Fruit fly (Drosophila melanogaster) whole organism, embryonic: ENCODE measurements around the gene CG13386.

Experiments
- Aef1 ChIP-seq: fragments of 200-800 bp; sonication (Bioruptor generic); IDR thresholded peaks from 3 replicates; pipeline ENCODE4 v1.3.6; 2022; ENCODE audit warnings: missing biosample characterization, missing genetic modification characterization
- Atf6 ChIP-seq: fragments of 200-800 bp; sonication (Bioruptor generic); IDR thresholded peaks from 2 replicates; pipeline ENCODE4 v1.3.6; 2022; ENCODE audit warnings: missing biosample characterization, missing genetic modification characterization
- Blimp-1 ChIP-seq: fragments of 200-800 bp; sonication (Bioruptor generic); optimal IDR thresholded peaks from 3 replicates; lab custom pipeline; 2018; ENCODE audit warnings: missing biosample characterization, missing genetic modification characterization, mild to moderate bottlenecking, moderate library complexity, missing genetic modification reagents
- CG10274 ChIP-seq: fragments of 200-800 bp; sonication (Bioruptor generic); optimal IDR thresholded peaks from 3 replicates; lab custom pipeline; 2017; ENCODE audit warnings: missing biosample characterization, mild to moderate bottlenecking, missing genetic modification characterization
- CG10321 ChIP-seq: fragments of 200-800 bp; sonication (Bioruptor generic); IDR thresholded peaks from 2 replicates; pipeline ENCODE4 v1.3.6; 2022; ENCODE audit warnings: missing biosample characterization, missing genetic modification characterization
- CG10366 ChIP-seq: fragments of 200-800 bp; sonication (Bioruptor generic); IDR thresholded peaks from 2 replicates; pipeline ENCODE4 v1.3.6; 2022; ENCODE audit warnings: missing biosample characterization, missing genetic modification characterization
- CG10462 ChIP-seq: fragments of 200-800 bp; sonication (Bioruptor generic); optimal IDR thresholded peaks from 2 replicates; lab custom pipeline; 2016; ENCODE audit warnings: missing biosample characterization, missing genetic modification characterization
- CG11093 ChIP-seq: fragments of 200-800 bp; sonication (Bioruptor generic); IDR thresholded peaks from 3 replicates; pipeline ENCODE4 v1.3.6; 2022; ENCODE audit warnings: missing biosample characterization, missing genetic modification characterization
- CG11504 ChIP-seq: fragments of 200-800 bp; sonication (Bioruptor generic); optimal IDR thresholded peaks from 3 replicates; lab custom pipeline; 2019; ENCODE audit warnings: missing biosample characterization, mild to moderate bottlenecking, missing genetic modification characterization, moderate library complexity
- CG12744 ChIP-seq: fragments of 200-800 bp; sonication (Bioruptor generic); optimal IDR thresholded peaks from 2 replicates; lab custom pipeline; 2016; ENCODE audit warnings: missing biosample characterization, missing genetic modification characterization
- CG13123 ChIP-seq: fragments of 200-800 bp; sonication (Bioruptor generic); optimal IDR thresholded peaks from 2 replicates; lab custom pipeline; 2016; ENCODE audit warnings: missing biosample characterization, missing genetic modification characterization
- CG15269 ChIP-seq: fragments of 200-800 bp; sonication (Bioruptor generic); optimal IDR thresholded peaks from 2 replicates; lab custom pipeline; 2018; ENCODE audit warnings: missing biosample characterization, mild to moderate bottlenecking, missing genetic modification characterization, moderate library complexity
- CG1529 ChIP-seq: fragments of 200-800 bp; sonication (Bioruptor generic); optimal IDR thresholded peaks from 3 replicates; lab custom pipeline; 2018; ENCODE audit warnings: missing biosample characterization, missing genetic modification characterization
- CG16813 ChIP-seq: fragments of 200-800 bp; sonication (Bioruptor generic); IDR thresholded peaks from 3 replicates; pipeline ENCODE4 v1.3.6; 2022; ENCODE audit warnings: missing biosample characterization, missing genetic modification characterization; ENCODE audit not compliant: partially characterized antibody
- CG17361 ChIP-seq: fragments of 200-800 bp; sonication (Bioruptor generic); IDR thresholded peaks from 3 replicates; pipeline ENCODE4 v1.3.6; 2022; ENCODE audit warnings: missing biosample characterization, missing genetic modification characterization
- CG17385 ChIP-seq: fragments of 200-800 bp; sonication (Bioruptor generic); optimal IDR thresholded peaks from 3 replicates; lab custom pipeline; 2018; ENCODE audit warnings: missing biosample characterization, mild to moderate bottlenecking, missing genetic modification characterization
- CG18599 ChIP-seq: fragments of 200-800 bp; sonication (Bioruptor generic); optimal IDR thresholded peaks from 3 replicates; lab custom pipeline; 2017; ENCODE audit warnings: missing biosample characterization, missing genetic modification characterization, mild to moderate bottlenecking, moderate library complexity, missing genetic modification reagents
- CG2129 ChIP-seq: fragments of 200-800 bp; sonication (Bioruptor generic); IDR thresholded peaks from 2 replicates; pipeline ENCODE4 v1.3.6; 2022; ENCODE audit warnings: missing biosample characterization, missing genetic modification characterization; ENCODE audit not compliant: partially characterized antibody
- CG2712 ChIP-seq: fragments of 200-800 bp; optimal IDR thresholded peaks from 3 replicates; lab custom pipeline; 2019; ENCODE audit warnings: missing biosample characterization, mild to moderate bottlenecking, missing genetic modification characterization, moderate library complexity
- CG30020 ChIP-seq: fragments of 200-800 bp; optimal IDR thresholded peaks from 2 replicates; lab custom pipeline; 2019; ENCODE audit warnings: missing biosample characterization, mild to moderate bottlenecking, missing genetic modification characterization, moderate library complexity
- CG4617 ChIP-seq: fragments of 200-800 bp; sonication (Bioruptor generic); optimal IDR thresholded peaks from 3 replicates; lab custom pipeline; 2016; ENCODE audit warnings: missing biosample characterization, missing genetic modification characterization, borderline replicate concordance
- CG6272 ChIP-seq: fragments of 200-800 bp; sonication (Bioruptor generic); IDR thresholded peaks from 2 replicates; pipeline ENCODE4 v1.3.6; 2022; ENCODE audit warnings: missing biosample characterization, missing genetic modification characterization
- CG7357 ChIP-seq: fragments of 200-800 bp; sonication (Bioruptor generic); IDR thresholded peaks from 3 replicates; pipeline ENCODE4 v1.3.6; 2022; ENCODE audit warnings: missing biosample characterization, missing genetic modification characterization
- CG7556 ChIP-seq: fragments of 200-800 bp; sonication (Bioruptor generic); optimal IDR thresholded peaks from 2 replicates; lab custom pipeline; 2017; ENCODE audit warnings: missing biosample characterization, mild to moderate bottlenecking, missing genetic modification characterization
- CG8944 ChIP-seq: fragments of 200-800 bp; sonication (Bioruptor generic); optimal IDR thresholded peaks from 3 replicates; lab custom pipeline; 2016; ENCODE audit warnings: missing biosample characterization, missing genetic modification characterization
- CG9215 ChIP-seq: fragments of 200-800 bp; sonication (Bioruptor generic); IDR thresholded peaks from 2 replicates; pipeline ENCODE4 v1.3.6; 2022; ENCODE audit warnings: missing biosample characterization, missing genetic modification characterization
- D ChIP-seq, 2 experiments: fragments of 200-800 bp in 1 of 2; fragments of >200 bp in 1 of 2; sonication (Bioruptor generic) in 1 of 2; optimal IDR thresholded peaks; 2 replicates in 1 of 2; 3 replicates in 1 of 2; lab custom pipeline; 2017; ENCODE audit warnings: mild to moderate bottlenecking in 1 of 2, missing biosample characterization in 1 of 2, missing genetic modification characterization in 1 of 2, missing genetic modification reagents in 1 of 2
- Dek ChIP-seq: fragments of 200-800 bp; sonication (Bioruptor generic); optimal IDR thresholded peaks from 3 replicates; lab custom pipeline; 2019; ENCODE audit warnings: missing biosample characterization, mild to moderate bottlenecking, missing genetic modification characterization, moderate library complexity
- Dp ChIP-seq: fragments of 200-800 bp; sonication (Bioruptor generic); optimal IDR thresholded peaks from 2 replicates; lab custom pipeline; 2018; ENCODE audit warnings: missing biosample characterization, mild to moderate bottlenecking, missing genetic modification characterization, moderate library complexity
- Ets65A ChIP-seq: fragments of 200-800 bp; sonication (Bioruptor generic); peaks from one replicate; lab custom pipeline; 2016; ENCODE audit warnings: missing biosample characterization, missing genetic modification characterization
- Hmr ChIP-seq: fragments of 200-800 bp; sonication (Bioruptor generic); optimal IDR thresholded peaks from 3 replicates; lab custom pipeline; 2017; ENCODE audit warnings: mild to moderate bottlenecking, missing biosample characterization, missing genetic modification reagents, missing genetic modification characterization
- Nf-YB ChIP-seq: fragments of 200-800 bp; sonication (Bioruptor generic); optimal IDR thresholded peaks from 3 replicates; lab custom pipeline; 2019; ENCODE audit warnings: missing biosample characterization, mild to moderate bottlenecking, missing genetic modification characterization, moderate library complexity
- Pdp1 ChIP-seq, 2 experiments: fragments of 200-800 bp; sonication (Bioruptor generic); optimal IDR thresholded peaks; 3 replicates each; lab custom pipeline; 2016; ENCODE audit warnings: missing biosample characterization in 2 of 2, missing genetic modification characterization in 2 of 2, mild to moderate bottlenecking in 1 of 2, moderate library complexity in 1 of 2
- TFAM ChIP-seq: fragments of 200-800 bp; sonication (Bioruptor generic); optimal IDR thresholded peaks from 2 replicates; lab custom pipeline; 2017; ENCODE audit warnings: missing biosample characterization, missing genetic modification characterization, inconsistent platforms
- chn ChIP-seq: fragments of 200-800 bp; sonication (Bioruptor generic); optimal IDR thresholded peaks from 2 replicates; lab custom pipeline; 2016; ENCODE audit warnings: missing biosample characterization, missing genetic modification characterization
- dpn ChIP-seq, 2 experiments: fragments of 200-800 bp; sonication (Bioruptor generic); optimal IDR thresholded peaks; 3 replicates each; lab custom pipeline; 2016; ENCODE audit warnings: missing biosample characterization in 2 of 2, missing genetic modification characterization in 2 of 2
- fu2 ChIP-seq: fragments of 200-800 bp; sonication (Bioruptor generic); optimal IDR thresholded peaks from 2 replicates; lab custom pipeline; 2016; ENCODE audit warnings: missing biosample characterization, missing genetic modification characterization
- hkb ChIP-seq, 2 experiments: fragments of 200-800 bp in 1 of 2; fragments of >200 bp in 1 of 2; sonication (Bioruptor generic) in 1 of 2; IDR thresholded peaks in 1 of 2; optimal IDR thresholded peaks in 1 of 2; 2 replicates each; pipeline versions ENCODE4 v1.3.6 to Lab custom; 2017 to 2022; ENCODE audit warnings: missing biosample characterization in 1 of 2, missing genetic modification characterization in 1 of 2
- jing ChIP-seq: fragments of 200-800 bp; sonication (Bioruptor generic); optimal IDR thresholded peaks from 2 replicates; lab custom pipeline; 2018; ENCODE audit warnings: missing biosample characterization, mild to moderate bottlenecking, missing genetic modification characterization
- nmo ChIP-seq: fragments of 200-800 bp; sonication (Bioruptor generic); optimal IDR thresholded peaks from 2 replicates; lab custom pipeline; 2018; ENCODE audit warnings: missing biosample characterization, mild to moderate bottlenecking, missing genetic modification characterization, moderate library complexity
- oc ChIP-seq: fragments of 200-800 bp; sonication (Bioruptor generic); optimal IDR thresholded peaks from 2 replicates; lab custom pipeline; 2018; ENCODE audit warnings: missing biosample characterization, mild to moderate bottlenecking, missing genetic modification characterization, moderate library complexity
- onecut ChIP-seq: fragments of 200-800 bp; sonication (Bioruptor generic); IDR thresholded peaks from 2 replicates; pipeline ENCODE4 v1.3.6; 2022; ENCODE audit warnings: missing biosample characterization, missing genetic modification characterization
- pho ChIP-seq: fragments of 200-800 bp; sonication (Bioruptor generic); optimal IDR thresholded peaks from 2 replicates; lab custom pipeline; 2016; ENCODE audit warnings: missing biosample characterization, missing genetic modification characterization
- phol ChIP-seq: fragments of 200-800 bp; sonication (Bioruptor generic); optimal IDR thresholded peaks from 3 replicates; lab custom pipeline; 2018; ENCODE audit warnings: missing biosample characterization, mild to moderate bottlenecking, missing genetic modification characterization, moderate library complexity
- sob ChIP-seq: fragments of 200-800 bp; sonication (Bioruptor generic); IDR thresholded peaks from 2 replicates; pipeline ENCODE4 v1.3.6; 2022; ENCODE audit warnings: missing biosample characterization, missing genetic modification characterization
- stc ChIP-seq: fragments of 200-800 bp; sonication (Bioruptor generic); IDR thresholded peaks from 2 replicates; pipeline ENCODE4 v1.3.6; 2022; ENCODE audit warnings: missing biosample characterization, missing genetic modification characterization
- unpg ChIP-seq: fragments of 200-800 bp; sonication (Bioruptor generic); optimal IDR thresholded peaks from 3 replicates; lab custom pipeline; 2018; ENCODE audit warnings: missing biosample characterization, mild to moderate bottlenecking, missing genetic modification characterization, moderate library complexity
- zf30C ChIP-seq: fragments of 200-800 bp; sonication (Bioruptor generic); optimal IDR thresholded peaks from 3 replicates; lab custom pipeline; 2018; ENCODE audit warnings: missing biosample characterization, mild to moderate bottlenecking, missing genetic modification characterization

The CG13386 gene

DNA sequence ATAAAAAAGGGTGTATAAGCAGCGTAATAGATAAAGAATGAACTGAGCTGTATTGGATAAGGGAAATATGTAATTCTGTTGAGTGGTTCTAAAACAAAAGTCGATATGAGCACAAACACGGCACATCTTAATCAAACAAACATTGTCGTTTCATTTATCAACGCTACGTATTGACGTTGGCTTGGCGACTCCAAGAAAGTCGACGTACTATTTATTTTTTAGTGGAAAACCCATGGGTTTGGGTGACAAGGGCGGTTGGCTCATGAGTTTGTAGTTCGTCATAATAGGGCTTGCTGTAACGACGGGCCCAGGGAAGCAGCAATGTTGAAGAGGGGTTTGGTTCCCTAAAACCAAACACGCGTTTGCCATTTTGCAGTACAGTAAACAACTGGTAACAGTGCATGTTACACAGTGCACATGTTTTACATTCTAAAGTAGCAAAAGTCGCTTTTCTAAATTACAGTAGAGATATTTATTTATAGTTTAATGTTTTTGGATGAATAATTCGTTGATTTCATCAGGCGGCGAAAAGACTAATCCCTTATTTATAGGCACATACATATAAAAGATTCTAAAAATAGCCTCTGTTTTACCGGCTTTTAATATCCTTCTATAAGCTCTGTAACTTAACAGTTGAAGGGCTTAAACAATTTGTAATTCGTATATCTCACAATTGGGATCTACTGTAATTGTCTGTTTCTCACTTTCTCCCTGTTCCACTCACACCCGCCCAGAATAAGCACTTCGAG lies 37.4 kb upstream of the CG13386 start (continued):
- TF ChIP-seq CG1529 (no peak), nmo (peak; percentile 46), CG12744 (GFP tag; lab: Kevin White, UChicago) (no peak), CG16813 (no peak), D (optimal IDR thresholded peaks at IDR 0.05; lab: Kevin White, UChicago) (no peak), D (GFP tag; optimal IDR thresholded peaks at IDR 0.05; lab: Kevin White, UChicago) (peak; percentile 46), zf30C (no peak), CG9215 (GFP tag; lab: Robert Waterston, UW) (no peak), CG7556 (GFP tag; lab: Kevin White, UChicago) (peak; percentile 44), onecut (GFP tag; lab: Robert Waterston, UW) (no peak), dpn (GFP tag; optimal IDR thresholded peaks at IDR 0.05; lab: Kevin White, UChicago) (no peak), CG2712 (tag; lab: Kevin White, UChicago) (peak; percentile 59), CG8944 (GFP tag; lab: Kevin White, UChicago) (no peak), CG17361 (peak; percentile 35; the same call in 2 of the 3 replicates), Blimp-1 (GFP tag; lab: Kevin White, UChicago) (peak; percentile 50), CG17385 (GFP tag; lab: Kevin White, UChicago) (peak; percentile 10), pho (GFP tag; lab: Kevin White, UChicago) (peak; percentile 15), CG2129 (GFP tag; lab: Robert Waterston, UW) (no peak), TFAM (no peak), CG10366 (no peak), phol (tag; lab: Kevin White, UChicago) (peak; percentile 40), CG18599 (GFP tag; lab: Kevin White, UChicago) (peak; percentile 53), jing (GFP tag; lab: Kevin White, UChicago) (no peak), CG4617 (no peak), unpg (GFP tag; lab: Kevin White, UChicago) (no peak), Nf-YB (GFP tag; lab: Kevin White, UChicago) (no peak), Dek (tag; lab: Kevin White, UChicago) (no peak), Dp (no peak), Pdp1 (GFP tag; optimal IDR thresholded peaks at IDR 0.05; lab: Kevin White, UChicago) (peak in 1 of 2 experiments; percentile 11), Hmr (GFP tag; lab: Kevin White, UChicago) (peak; percentile 43), CG11093 (GFP tag; lab: Robert Waterston, UW) (no peak), CG7357 (GFP tag; lab: Robert Waterston, UW) (no peak), Aef1 (GFP tag; lab: Robert Waterston, UW) (no peak), oc (tag; lab: Kevin White, UChicago) (no peak), CG10274 (GFP tag; lab: Kevin White, UChicago) (no peak), sob (GFP tag; lab: Robert Waterston, UW) (no peak), CG10462 (no peak), CG30020 (no peak), CG11504 (tag; lab: Kevin White, UChicago) (no peak), chn (GFP tag; lab: Kevin White, UChicago) (no peak), fu2 (GFP tag; lab: Kevin White, UChicago) (no peak), hkb (optimal IDR thresholded peaks at IDR 0.05; lab: Kevin White, UChicago) (no peak), hkb (GFP tag; IDR thresholded peaks at IDR 0.05; lab: Robert Waterston, UW) (no peak), CG6272 (GFP tag; lab: Robert Waterston, UW) (no peak), stc (GFP tag; lab: Robert Waterston, UW) (no peak), Ets65A (GFP tag; lab: Kevin White, UChicago) (peak; percentile 9), CG10321 (GFP tag; lab: Robert Waterston, UW) (no peak), CG13123 (GFP tag; lab: Kevin White, UChicago) (no peak), CG15269 (no peak), Atf6 (GFP tag; lab: Robert Waterston, UW) (no peak)
